Worm (Caenorhabditis elegans): Measurements from ENCODE around the gene lsy-2.

The lsy-2 gene

ce11 chrX:2075169-2075568 is 14.3 kb upstream of the lsy-2 start:
- peak; percentile 95 for TF ChIP-seq nhr-85 (tag)
- TF ChIP-seq nhr-90 (tag; optimal IDR thresholded peaks at IDR 0.05; ENCODE audit: poor library complexity) = peak; percentile 27
- peak; percentile 2 for TF ChIP-seq sox-4 (tag; optimal IDR thresholded peaks at IDR 0.05)
- TF ChIP-seq nhr-71 (tag; optimal IDR thresholded peaks at IDR 0.05) = peak; percentile 76
- peak; percentile 34; the same call in 1 of the 2 replicates for TF ChIP-seq nhr-19 (GFP tag; conservative IDR thresholded peaks at IDR 0.05)
- TF ChIP-seq snu-23 (GFP tag; optimal IDR thresholded peaks at IDR 0.05) = peak; percentile 63
- TF ChIP-seq nhr-20 (tag; optimal IDR thresholded peaks at IDR 0.05) = peak; percentile 71
- TF ChIP-seq efl-1 (optimal IDR thresholded peaks at IDR 0.05) = no peak
- TF ChIP-seq efl-1 (GFP tag; optimal IDR thresholded peaks at IDR 0.05 in 1 of 2) = peak in 1 of 2 experiments; percentile 91
- TF ChIP-seq lin-14 (GFP tag; optimal IDR thresholded peaks at IDR 0.05) = peak; percentile 72
- TF ChIP-seq dsc-1 (tag; optimal IDR thresholded peaks at IDR 0.05) = peak; percentile 14
- peak; percentile 26 for TF ChIP-seq tbx-2 (tag; optimal IDR thresholded peaks at IDR 0.05)
- no peak for TF ChIP-seq tlp-1 (tag; optimal IDR thresholded peaks at IDR 0.05)
- TF ChIP-seq mep-1 (tag; optimal IDR thresholded peaks at IDR 0.05) = peak; percentile 50
- no peak for TF ChIP-seq jun-1 (tag; optimal IDR thresholded peaks at IDR 0.05)
- no peak for TF ChIP-seq unc-130 (tag; optimal IDR thresholded peaks at IDR 0.05)
- TF ChIP-seq lin-35 (GFP tag; optimal IDR thresholded peaks at IDR 0.05) = peak; percentile 6 to 40
- no peak for TF ChIP-seq fkh-4 (tag; optimal IDR thresholded peaks at IDR 0.05; ENCODE audit: borderline replicate concordance)
- peak; percentile 1 for TF ChIP-seq irx-1 (tag; optimal IDR thresholded peaks at IDR 0.05)
- peak in 1 of 6 experiments; percentile 43 for TF ChIP-seq elt-3 (tag; optimal IDR thresholded peaks at IDR 0.05)
- TF ChIP-seq nhr-47 (tag; optimal IDR thresholded peaks at IDR 0.05) = peak; percentile 5

- peak; percentile 8 for TF ChIP-seq pax-3 (tag; optimal IDR thresholded peaks at IDR 0.05)
- TF ChIP-seq nhr-19 (GFP tag; conservative IDR thresholded peaks at IDR 0.05) = no peak
- TF ChIP-seq nhr-47 (tag; optimal IDR thresholded peaks at IDR 0.05) = peak; percentile 51
- TF ChIP-seq fkh-8 (tag; optimal IDR thresholded peaks at IDR 0.05) = peak; percentile 74
- peak; percentile 39 for TF ChIP-seq nhr-71 (tag; optimal IDR thresholded peaks at IDR 0.05)
- no peak for TF ChIP-seq nhr-84 (tag; optimal IDR thresholded peaks at IDR 0.05)
- TF ChIP-seq F16B12.6 (tag; optimal IDR thresholded peaks at IDR 0.05) = no peak
- peak; percentile 84 for TF ChIP-seq dsc-1 (tag; optimal IDR thresholded peaks at IDR 0.05)
- peak; percentile 19 for TF ChIP-seq nhr-11 (tag; optimal IDR thresholded peaks at IDR 0.05)
- no peak for TF ChIP-seq hlh-17 (GFP tag; optimal IDR thresholded peaks at IDR 0.05; ENCODE audit: borderline replicate concordance)
- TF ChIP-seq egl-13 (tag; optimal IDR thresholded peaks at IDR 0.05) = peak; percentile 55
- no peak for TF ChIP-seq ceh-90 (tag; optimal IDR thresholded peaks at IDR 0.05)
- TF ChIP-seq nhr-76 (tag; optimal IDR thresholded peaks at IDR 0.05) = no peak
- TF ChIP-seq nhr-77 (tag; optimal IDR thresholded peaks at IDR 0.05) = no peak
These were observed 10.7 kb upstream of the lsy-2 start for ce11 chrX:2078822-2079221.

ce11 chrX:2079536-2079935 is 10.0 kb upstream of the lsy-2 start, which contains the start of gene F49H12.4:
F49H12.4 (plus strand) TSS chrX:2079836.
- no peak for TF ChIP-seq egl-13 (tag; optimal IDR thresholded peaks at IDR 0.05)
- TF ChIP-seq dsc-1 (tag; optimal IDR thresholded peaks at IDR 0.05) = peak; percentile 17

ce11 chrX:2084019-2084418 is 5.5 kb upstream of the lsy-2 start, which contains the start of gene F49H12.3:
F49H12.3 (plus strand) TSS chrX:2084375.
- TF ChIP-seq ama-1 (optimal IDR thresholded peaks at IDR 0.05) (no peak), vab-15 (tag; optimal IDR thresholded peaks at IDR 0.05) (no peak), pqm-1 (tag; optimal IDR thresholded peaks at IDR 0.05) (no peak), dsc-1 (tag; optimal IDR thresholded peaks at IDR 0.05) (peak; percentile 39), F16B12.6 (tag; optimal IDR thresholded peaks at IDR 0.05) (no peak), Y116A8C.19 (tag; optimal IDR thresholded peaks at IDR 0.05; ENCODE audit: borderline replicate concordance) (no peak), unc-86 (tag; optimal IDR thresholded peaks at IDR 0.05) (peak; percentile 49), nhr-71 (tag; optimal IDR thresholded peaks at IDR 0.05) (peak; percentile 45), fkh-8 (tag; optimal IDR thresholded peaks at IDR 0.05) (peak; percentile 67), nhr-47 (tag; optimal IDR thresholded peaks at IDR 0.05) (peak; percentile 28), zag-1 (tag; optimal IDR thresholded peaks at IDR 0.05) (no peak), ztf-11 (tag; optimal IDR thresholded peaks at IDR 0.05) (no peak), C04F5.9 (tag; optimal IDR thresholded peaks at IDR 0.05) (no peak), elt-3 (tag; optimal IDR thresholded peaks at IDR 0.05) (no peak), lin-14 (GFP tag; optimal IDR thresholded peaks at IDR 0.05) (peak; percentile 43), lsy-2 (tag; optimal IDR thresholded peaks at IDR 0.05) (no peak), fkh-4 (tag; optimal IDR thresholded peaks at IDR 0.05; ENCODE audit: borderline replicate concordance) (no peak), xbp-1 (tag; optimal IDR thresholded peaks at IDR 0.05) (no peak), sox-4 (tag; optimal IDR thresholded peaks at IDR 0.05) (no peak)

Data from whole organism, L1 larva.